Worm (Caenorhabditis elegans): ENCODE measurements around the gene mcm-10.

DNA sequence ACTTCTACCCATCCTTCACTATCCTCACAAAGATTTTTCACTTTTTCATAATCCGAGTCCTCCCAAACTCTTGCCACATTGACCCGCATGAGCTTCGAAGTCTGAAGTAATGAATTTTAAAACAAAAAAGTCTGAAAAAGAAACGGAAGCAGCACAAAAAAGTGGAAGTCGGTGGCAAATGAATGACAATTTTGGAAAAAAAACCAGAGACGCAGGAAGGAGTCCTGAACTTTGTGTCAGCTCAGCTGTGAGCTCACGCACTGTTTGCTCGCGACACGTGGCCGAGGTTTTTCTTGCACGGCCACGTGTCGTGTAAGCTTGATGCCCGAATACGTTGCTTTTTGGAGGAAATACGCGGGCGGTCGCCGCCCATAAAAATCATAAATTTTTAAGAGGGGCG lies 29.0 kb downstream of the mcm-10 start, which contains the start of gene T28D6.7:
- TF ChIP-seq unc-62 (GFP tag; optimal IDR thresholded peaks at IDR 0.05) (no peak), ztf-11 (tag; optimal IDR thresholded peaks at IDR 0.05) (no peak), pha-4 (tag; optimal IDR thresholded peaks at IDR 0.05) (no peak), lsy-2 (tag; optimal IDR thresholded peaks at IDR 0.05) (no peak), snpc-4 (tag; optimal IDR thresholded peaks at IDR 0.05) (no peak), ces-1 (GFP tag; optimal IDR thresholded peaks at IDR 0.05) (no peak), elt-3 (tag; optimal IDR thresholded peaks at IDR 0.05) (no peak)

All from whole organism, mixed stage, embryonic.